Worm (Caenorhabditis elegans): ENCODE results near the gene D1086.1.

The D1086.1 gene

ce11 chrV:14090309-14090967, 8.2 kb upstream of the D1086.1 start, which contains the start of the genes D1086.5 and him-5 (continued):
- TF ChIP-seq lsl-1 (GFP tag; optimal IDR thresholded peaks at IDR 0.05) (peak; percentile 89), fkh-3 (tag; optimal IDR thresholded peaks at IDR 0.05) (no peak), mel-28 (tag; optimal IDR thresholded peaks at IDR 0.05; ENCODE audit: borderline replicate concordance) (no peak), ets-4 (GFP tag; optimal IDR thresholded peaks at IDR 0.05) (no peak), madf-8 (GFP tag; conservative IDR thresholded peaks at IDR 0.05) (peak; percentile 88), lin-35 (GFP tag; optimal IDR thresholded peaks at IDR 0.05) (no peak), ekl-4 (GFP tag; IDR thresholded peaks at IDR 0.05) (no peak), rpc-1 (optimal IDR thresholded peaks at IDR 0.05) (no peak), rpc-1 (tag; optimal IDR thresholded peaks at IDR 0.05) (no peak), sdz-38 (tag; optimal IDR thresholded peaks at IDR 0.05) (no peak), attf-6 (GFP tag; IDR thresholded peaks at IDR 0.05) (no peak), ama-1 (optimal IDR thresholded peaks at IDR 0.05) (no peak), ama-1 (GFP tag; optimal IDR thresholded peaks at IDR 0.05) (no peak), lin-26 (GFP tag; IDR thresholded peaks at IDR 0.05) (no peak), aptf-3 (GFP tag; IDR thresholded peaks at IDR 0.05) (no peak), ztf-3 (GFP tag; optimal IDR thresholded peaks at IDR 0.05) (no peak), mes-4 (tag; optimal IDR thresholded peaks at IDR 0.05) (no peak), T07F8.4 (tag; optimal IDR thresholded peaks at IDR 0.05) (no peak), ztf-22 (GFP tag; optimal IDR thresholded peaks at IDR 0.05) (no peak), hmg-1.2 (GFP tag; IDR thresholded peaks at IDR 0.05) (no peak), B0261.1 (tag; optimal IDR thresholded peaks at IDR 0.05) (no peak), dpl-1 (GFP tag; optimal IDR thresholded peaks at IDR 0.05) (no peak), zfh-2 (GFP tag; conservative IDR thresholded peaks at IDR 0.05) (no peak), hrde-1 (tag; optimal IDR thresholded peaks at IDR 0.05; ENCODE audit: borderline replicate concordance) (no peak), ceh-100 (GFP tag; IDR thresholded peaks at IDR 0.05) (no peak), C17E4.6 (GFP tag; IDR thresholded peaks at IDR 0.05) (no peak), lir-1 (GFP tag; conservative IDR thresholded peaks at IDR 0.05) (no peak), ceh-79 (tag; optimal IDR thresholded peaks at IDR 0.05) (no peak), F55B11.4 (tag; optimal IDR thresholded peaks at IDR 0.05; ENCODE audit: borderline replicate concordance, insufficient read depth) (no peak), madf-6 (GFP tag; IDR thresholded peaks at IDR 0.05) (peak; percentile 86), nhr-90 (tag; optimal IDR thresholded peaks at IDR 0.05) (no peak), D2030.7 (GFP tag; IDR thresholded peaks at IDR 0.05) (no peak), athp-1 (tag; optimal IDR thresholded peaks at IDR 0.05) (no peak), F33H1.4 (GFP tag; IDR thresholded peaks at IDR 0.05) (peak; percentile 79), cebp-1 (GFP tag; IDR thresholded peaks at IDR 0.05) (no peak), cebp-1 (tag; optimal IDR thresholded peaks at IDR 0.05) (no peak), lag-1 (GFP tag; IDR thresholded peaks at IDR 0.05) (no peak), F49E8.2 (tag; optimal IDR thresholded peaks at IDR 0.05; ENCODE audit: insufficient read depth) (no peak), B0035.1 (tag; optimal IDR thresholded peaks at IDR 0.05) (no peak), hlh-12 (tag; optimal IDR thresholded peaks at IDR 0.05) (no peak), ztf-28 (GFP tag; IDR thresholded peaks at IDR 0.05) (no peak), F10E7.11 (tag; optimal IDR thresholded peaks at IDR 0.05) (no peak)

Measured in whole organism, young adult.